Fruit fly (Drosophila melanogaster): ENCODE measurements around the gene jar.
A peak's percentile ranks its signal among the peaks of the same experiment; 100 is the strongest.

The jar gene

DNA sequence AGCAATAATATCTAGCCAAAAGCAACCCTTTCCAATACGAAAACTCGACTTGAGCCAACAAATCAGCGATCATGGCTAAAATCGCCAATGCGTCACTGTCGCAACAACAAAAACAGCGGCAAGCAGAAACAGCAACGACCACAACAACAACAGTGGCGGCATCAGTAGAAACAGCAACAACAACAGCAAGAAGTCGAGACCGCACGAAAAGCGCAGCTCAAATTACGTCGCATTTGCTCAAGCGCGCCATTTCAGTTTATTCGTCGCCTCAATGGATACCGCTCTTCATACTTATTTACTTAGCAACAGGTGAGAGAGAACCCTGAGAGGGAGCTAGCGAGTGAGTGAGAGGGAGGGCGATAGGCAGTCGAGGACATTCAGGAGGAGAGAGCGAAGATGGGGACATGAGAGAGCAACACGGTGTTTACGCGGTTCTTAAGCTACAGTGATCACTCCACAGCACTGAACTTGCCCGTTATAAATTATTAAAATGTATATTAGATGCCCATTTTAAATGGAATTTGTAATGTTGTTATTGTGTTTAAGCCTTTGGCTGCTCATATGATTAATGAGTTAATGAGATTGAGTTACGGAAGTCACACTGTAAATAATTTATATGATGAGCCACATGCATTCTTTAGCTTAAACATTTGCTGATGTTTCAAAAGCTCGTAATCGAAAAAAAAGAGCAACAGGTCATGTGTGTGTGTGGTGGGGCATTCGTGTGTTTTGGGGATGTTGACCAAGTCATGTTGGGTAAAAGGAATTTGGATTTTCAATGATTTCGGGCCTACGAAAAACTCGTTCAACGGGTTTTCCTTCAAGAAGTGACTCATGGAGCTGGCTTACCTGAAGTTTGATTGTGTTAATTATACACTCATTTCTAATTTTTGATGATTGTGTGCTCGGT, 24.8 kb upstream of the jar start (continued):
- peak; percentile 34 for TF ChIP-seq NC2α (GFP tag; optimal IDR thresholded peaks at IDR 0.05)
- TF ChIP-seq en (GFP tag; optimal IDR thresholded peaks at IDR 0.05): peak; percentile 34
- TF ChIP-seq Poxn (GFP tag; IDR thresholded peaks at IDR 0.05): peak; percentile 63
- TF ChIP-seq Stat92E (GFP tag; optimal IDR thresholded peaks at IDR 0.05): no peak
- TF ChIP-seq CG1024 (GFP tag; IDR thresholded peaks at IDR 0.05): no peak
- peak; percentile 87 for TF ChIP-seq Ada2b (GFP tag; IDR thresholded peaks at IDR 0.05)
- TF ChIP-seq CG4360 (GFP tag; IDR thresholded peaks at IDR 0.05): peak; percentile 94
- TF ChIP-seq Sox102F (GFP tag; optimal IDR thresholded peaks at IDR 0.05): peak; percentile 74
- TF ChIP-seq HLH54F (GFP tag; optimal IDR thresholded peaks at IDR 0.05): peak; percentile 71
- no peak for TF ChIP-seq ham (GFP tag; IDR thresholded peaks at IDR 0.05)
- peak; percentile 49; the same call in 1 of the 3 replicates for TF ChIP-seq z (GFP tag; IDR thresholded peaks at IDR 0.05)
- TF ChIP-seq D19B (GFP tag; optimal IDR thresholded peaks at IDR 0.05): peak; percentile 29
- peak; percentile 45 for TF ChIP-seq crc (GFP tag; optimal IDR thresholded peaks at IDR 0.05)
- TF ChIP-seq prd (optimal IDR thresholded peaks at IDR 0.05): no peak
- peak; percentile 91 for TF ChIP-seq prd (GFP tag; IDR thresholded peaks at IDR 0.05)
- TF ChIP-seq dan (GFP tag; IDR thresholded peaks at IDR 0.05): peak; percentile 69
- peak; percentile 82 for TF ChIP-seq CG32532 (GFP tag; IDR thresholded peaks at IDR 0.05)
- TF ChIP-seq jigr1 (GFP tag; IDR thresholded peaks at IDR 0.05): no peak
- no peak for TF ChIP-seq sim (GFP tag; IDR thresholded peaks at IDR 0.05)
- TF ChIP-seq Hey (tag; optimal IDR thresholded peaks at IDR 0.05): peak; percentile 23
- TF ChIP-seq Dp (GFP tag; optimal IDR thresholded peaks at IDR 0.05): no peak
- peak; percentile 98 for TF ChIP-seq lbe (GFP tag; optimal IDR thresholded peaks at IDR 0.05)
- peak; percentile 72 for TF ChIP-seq MTF-1 (GFP tag; optimal IDR thresholded peaks at IDR 0.05; ENCODE audit: borderline replicate concordance)
- TF ChIP-seq esg (GFP tag; conservative IDR thresholded peaks at IDR 0.05): peak; percentile 75
- peak; percentile 76 for TF ChIP-seq Aef1 (GFP tag; IDR thresholded peaks at IDR 0.05)
- TF ChIP-seq aop (GFP tag; IDR thresholded peaks at IDR 0.05): 0 out of 2 replicates have a peak, but pooled peaks have one; percentile 46
- no peak for TF ChIP-seq CTCF (GFP tag; optimal IDR thresholded peaks at IDR 0.05)
- peak; percentile 75 for TF ChIP-seq CG11247 (GFP tag; IDR thresholded peaks at IDR 0.05)
- TF ChIP-seq fd102C (GFP tag; optimal IDR thresholded peaks at IDR 0.05): peak; percentile 61
- no peak for TF ChIP-seq HmgD (GFP tag; optimal IDR thresholded peaks at IDR 0.05)
- TF ChIP-seq odd (GFP tag; optimal IDR thresholded peaks at IDR 0.05): peak; percentile 66
- TF ChIP-seq CG30020 (tag; optimal IDR thresholded peaks at IDR 0.05): peak; percentile 27
- peak; percentile 67 for TF ChIP-seq fd96Cb (tag; optimal IDR thresholded peaks at IDR 0.05)
- peak; percentile 72 for TF ChIP-seq CG1233 (GFP tag; optimal IDR thresholded peaks at IDR 0.05)
- peak; percentile 59 for TF ChIP-seq trem (tag; optimal IDR thresholded peaks at IDR 0.05)
- peak; percentile 80 for TF ChIP-seq Dip3 (GFP tag; optimal IDR thresholded peaks at IDR 0.05)
- TF ChIP-seq Trl (optimal IDR thresholded peaks at IDR 0.05): peak; percentile 60 to 66
- peak; percentile 62 for TF ChIP-seq Trl (GFP tag; optimal IDR thresholded peaks at IDR 0.05)
- peak; percentile 91 for TF ChIP-seq Ets65A (GFP tag)
- TF ChIP-seq ap (GFP tag; IDR thresholded peaks at IDR 0.05): peak; percentile 65; the same call in 1 of the 2 replicates
- TF ChIP-seq stwl (tag; optimal IDR thresholded peaks at IDR 0.05): peak; percentile 17
- TF ChIP-seq CG3065 (GFP tag; optimal IDR thresholded peaks at IDR 0.05): peak; percentile 22
- TF ChIP-seq abd-A (tag; optimal IDR thresholded peaks at IDR 0.05): no peak
- peak; percentile 59 for TF ChIP-seq pho (GFP tag; optimal IDR thresholded peaks at IDR 0.05)
- peak; percentile 52 for TF ChIP-seq CG18011 (GFP tag; optimal IDR thresholded peaks at IDR 0.05)
- no peak for TF ChIP-seq lov (optimal IDR thresholded peaks at IDR 0.05)
- 0 out of 3 replicates have a peak, but pooled peaks have one; percentile 83 for TF ChIP-seq lov (GFP tag; IDR thresholded peaks at IDR 0.05)
- no peak for TF ChIP-seq Hr78 (GFP tag; optimal IDR thresholded peaks at IDR 0.05)
- TF ChIP-seq CG7963 (GFP tag; IDR thresholded peaks at IDR 0.05; ENCODE audit: partially characterized antibody): no peak
- peak; percentile 60 for TF ChIP-seq sug (tag; optimal IDR thresholded peaks at IDR 0.05)

All from whole organism, embryonic.